Comparison of ENCODE assay signal across 3 fruit fly cellular contexts in the genomic region with DNA sequence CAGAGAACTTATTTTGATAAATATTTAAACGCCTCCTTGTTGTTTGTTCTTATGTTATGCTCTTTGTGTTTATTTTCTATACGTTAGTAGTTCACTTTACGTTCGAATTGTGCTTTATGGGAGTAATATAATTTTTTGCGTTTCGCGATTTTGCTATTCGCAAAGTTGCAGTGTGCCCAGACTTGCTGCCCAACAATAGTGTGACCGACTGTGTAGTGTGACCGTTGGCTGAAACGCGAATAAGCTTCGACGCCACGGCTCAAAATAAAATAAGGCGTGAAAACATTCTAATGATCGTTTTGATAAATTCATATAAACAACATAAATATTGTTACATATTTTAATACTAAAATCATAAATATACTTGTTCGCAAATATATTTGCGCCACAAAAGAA.
TF ChIP-seq lines count a peak whose summit lies in the region.

A gene (minus strand): TSS at position 213 of the 396 bp plus-strand sequence.

- TF ChIP-seq CTCF in whole organism, embryonic (GFP tag; optimal IDR thresholded peaks at IDR 0.05; lab: Kevin White, UChicago) = no peak

TF ChIP-seq in whole organism, adult, 20 proteins besides CTCF, POLR2A, EP300 and RAD21:
- TF ChIP-seq pad (GFP tag; optimal IDR thresholded peaks at IDR 0.05; lab: Kevin White, UChicago) = no peak
- TF ChIP-seq CG12768 (GFP tag; optimal IDR thresholded peaks at IDR 0.05; lab: Kevin White, UChicago) = no peak
- no peak for TF ChIP-seq cnc (optimal IDR thresholded peaks at IDR 0.05; lab: Kevin White, UChicago)
- TF ChIP-seq Hr96 (GFP tag; optimal IDR thresholded peaks at IDR 0.05; lab: Kevin White, UChicago) = no peak
- no peak for TF ChIP-seq CG1620 (GFP tag; optimal IDR thresholded peaks at IDR 0.05; lab: Kevin White, UChicago)
- TF ChIP-seq CG33017 (tag; optimal IDR thresholded peaks at IDR 0.05; lab: Kevin White, UChicago) = peak; percentile 18
- no peak for TF ChIP-seq Crg-1 (GFP tag; optimal IDR thresholded peaks at IDR 0.05; lab: Kevin White, UChicago)
- no peak for TF ChIP-seq CG7101 (tag; optimal IDR thresholded peaks at IDR 0.05; lab: Kevin White, UChicago)
- no peak for TF ChIP-seq kay (GFP tag; lab: Kevin White, UChicago; ENCODE audit: borderline replicate concordance)
- TF ChIP-seq CG14711 (tag; optimal IDR thresholded peaks at IDR 0.05; lab: Kevin White, UChicago) = peak; percentile 22
- no peak for TF ChIP-seq CG5204 (GFP tag; optimal IDR thresholded peaks at IDR 0.05; lab: Kevin White, UChicago)
- no peak for TF ChIP-seq Mnt (GFP tag; optimal IDR thresholded peaks at IDR 0.05; lab: Kevin White, UChicago)

TF ChIP-seq in whole organism, embryonic, 481 proteins besides CTCF, POLR2A, EP300 and RAD21 (continues in another document):
- TF ChIP-seq emc (GFP tag; optimal IDR thresholded peaks at IDR 0.05; lab: Kevin White, UChicago) = no peak
- TF ChIP-seq ttk (GFP tag; IDR thresholded peaks at IDR 0.05; lab: Robert Waterston, UW) = no peak
- TF ChIP-seq CG13123 (GFP tag; optimal IDR thresholded peaks at IDR 0.05; lab: Kevin White, UChicago) = no peak
- no peak for TF ChIP-seq nerfin-2 (GFP tag; IDR thresholded peaks at IDR 0.05; lab: Robert Waterston, UW; ENCODE audit: partially characterized antibody)
- TF ChIP-seq unc-4 (GFP tag; IDR thresholded peaks at IDR 0.05; lab: Robert Waterston, UW; ENCODE audit: partially characterized antibody) = no peak
- peak; percentile 26 for TF ChIP-seq CG8924 (tag; optimal IDR thresholded peaks at IDR 0.05; lab: Kevin White, UChicago)
- no peak for TF ChIP-seq CG2202 (tag; optimal IDR thresholded peaks at IDR 0.05; lab: Kevin White, UChicago)
- no peak for TF ChIP-seq E2f1 (GFP tag; IDR thresholded peaks at IDR 0.05; lab: Robert Waterston, UW)
- TF ChIP-seq rib (GFP tag; IDR thresholded peaks at IDR 0.05; lab: Robert Waterston, UW) = peak; percentile 65; the same call in 1 of the 2 replicates
- no peak for TF ChIP-seq Ssrp (tag; optimal IDR thresholded peaks at IDR 0.05; lab: Kevin White, UChicago)
- no peak for TF ChIP-seq luna (GFP tag; optimal IDR thresholded peaks at IDR 0.05; lab: Kevin White, UChicago)
- TF ChIP-seq CG10979 (tag; optimal IDR thresholded peaks at IDR 0.05; lab: Kevin White, UChicago) = no peak
- no peak for TF ChIP-seq Rfx (GFP tag; IDR thresholded peaks at IDR 0.05; lab: Robert Waterston, UW)
- peak; percentile 38 for TF ChIP-seq CG13624 (GFP tag; optimal IDR thresholded peaks at IDR 0.05; lab: Kevin White, UChicago)
- no peak for TF ChIP-seq D19B (GFP tag; optimal IDR thresholded peaks at IDR 0.05; lab: Kevin White, UChicago)
- no peak for TF ChIP-seq pum (GFP tag; optimal IDR thresholded peaks at IDR 0.05; lab: Kevin White, UChicago)
- TF ChIP-seq CG11247 (GFP tag; IDR thresholded peaks at IDR 0.05; lab: Robert Waterston, UW) = no peak
- no peak for TF ChIP-seq onecut (GFP tag; IDR thresholded peaks at IDR 0.05; lab: Robert Waterston, UW)
- no peak for TF ChIP-seq CG11085 (GFP tag; IDR thresholded peaks at IDR 0.05; lab: Robert Waterston, UW)
- TF ChIP-seq ro (GFP tag; IDR thresholded peaks at IDR 0.05; lab: Robert Waterston, UW) = no peak
- no peak for TF ChIP-seq CG1792 (GFP tag; optimal IDR thresholded peaks at IDR 0.05; lab: Kevin White, UChicago)
- TF ChIP-seq CG9932 (GFP tag; IDR thresholded peaks at IDR 0.05; lab: Robert Waterston, UW) = no peak
- no peak for TF ChIP-seq CG9876 (GFP tag; optimal IDR thresholded peaks at IDR 0.05; lab: Kevin White, UChicago)
- no peak for TF ChIP-seq Awh (GFP tag; IDR thresholded peaks at IDR 0.05; lab: Robert Waterston, UW)
- TF ChIP-seq CG4282 (GFP tag; optimal IDR thresholded peaks at IDR 0.05; lab: Kevin White, UChicago) = no peak
- no peak for TF ChIP-seq dan (GFP tag; IDR thresholded peaks at IDR 0.05; lab: Robert Waterston, UW)
- TF ChIP-seq CG18262 (tag; optimal IDR thresholded peaks at IDR 0.05; lab: Kevin White, UChicago) = no peak
- no peak for TF ChIP-seq peb (GFP tag; IDR thresholded peaks at IDR 0.05; lab: Robert Waterston, UW)
- TF ChIP-seq CG13775 (GFP tag; optimal IDR thresholded peaks at IDR 0.05; lab: Kevin White, UChicago) = no peak
- no peak for TF ChIP-seq CG17385 (GFP tag; optimal IDR thresholded peaks at IDR 0.05; lab: Kevin White, UChicago)
- no peak for TF ChIP-seq croc (GFP tag; conservative IDR thresholded peaks at IDR 0.05; lab: Robert Waterston, UW)
- no peak for TF ChIP-seq chif (GFP tag; optimal IDR thresholded peaks at IDR 0.05; lab: Kevin White, UChicago)
- TF ChIP-seq MTF-1 (GFP tag; optimal IDR thresholded peaks at IDR 0.05; lab: Kevin White, UChicago; ENCODE audit: borderline replicate concordance) = no peak
- TF ChIP-seq Vsx1 (GFP tag; optimal IDR thresholded peaks at IDR 0.05; lab: Kevin White, UChicago) = no peak
- no peak for TF ChIP-seq Dref (GFP tag; IDR thresholded peaks at IDR 0.05; lab: Robert Waterston, UW)
- TF ChIP-seq gro (GFP tag; optimal IDR thresholded peaks at IDR 0.05; lab: Kevin White, UChicago) = no peak
- peak; percentile 18 for TF ChIP-seq Ets97D (GFP tag; optimal IDR thresholded peaks at IDR 0.05; lab: Kevin White, UChicago)
- no peak for TF ChIP-seq CG4820 (GFP tag; optimal IDR thresholded peaks at IDR 0.05; lab: Kevin White, UChicago)
- peak; percentile 1 for TF ChIP-seq CG2712 (tag; optimal IDR thresholded peaks at IDR 0.05; lab: Kevin White, UChicago)
- no peak for TF ChIP-seq gcm2 (GFP tag; optimal IDR thresholded peaks at IDR 0.05; lab: Kevin White, UChicago)

TF ChIP-seq in whole organism, prepupa, 60 proteins besides CTCF, POLR2A, EP300 and RAD21:
- TF ChIP-seq Eip78C (GFP tag; lab: Kevin White, UChicago) = peak; percentile 50
- TF ChIP-seq Sox14 (GFP tag; optimal IDR thresholded peaks at IDR 0.05; lab: Kevin White, UChicago) = peak; percentile 18
- TF ChIP-seq fd59A (GFP tag; optimal IDR thresholded peaks at IDR 0.05; lab: Kevin White, UChicago) = no peak
